Fruit fly (Drosophila melanogaster): ENCODE measurements around the gene sno.

dm6 chrX:13247789-13248188, 36.3 kb upstream of the sno start:
- no peak for TF ChIP-seq Pif1B (GFP tag; optimal IDR thresholded peaks at IDR 0.05)
- no peak for TF ChIP-seq CG14655 (GFP tag; optimal IDR thresholded peaks at IDR 0.05)
